Worm (Caenorhabditis elegans) whole organism, young adult: ENCODE measurements around the gene flp-18.

Source experiments
- Y79H2A.3 ChIP-seq: fragments of 200-800 bp; sonication (Bioruptor generic); conservative IDR thresholded peaks from 2 replicates; pipeline ENCODE4 v1.3.6; 2022; ENCODE audit warnings: missing genetic modification reagents, missing genetic modification characterization, missing compliant biosample characterization
- Y95B8A.8 ChIP-seq: fragments of 200-800 bp; sonication (Bioruptor generic); IDR thresholded peaks from 2 replicates; pipeline ENCODE4 v1.3.6; 2022; ENCODE audit warnings: missing genetic modification reagents, missing genetic modification characterization, missing compliant biosample characterization
- ama-1 ChIP-seq, 3 experiments: fragments of 150-350 bp in 1 of 3; sonication (generic microtip) in 2 of 3; optimal IDR thresholded peaks; 2 replicates each; lab custom pipeline; 2014 to 2018; ENCODE audit warnings: missing biosample characterization in 2 of 3, missing genetic modification characterization in 2 of 3, missing genetic modification reagents in 2 of 3
- aptf-3 ChIP-seq: fragments of 200-800 bp; sonication (Bioruptor generic); IDR thresholded peaks from 2 replicates; pipeline ENCODE4 v1.3.6; 2022; ENCODE audit warnings: missing genetic modification characterization, missing compliant biosample characterization
- ccch-3 ChIP-seq: fragments of 200-800 bp; sonication (Bioruptor generic); optimal IDR thresholded peaks from 2 replicates; lab custom pipeline; 2018; ENCODE audit warnings: mild to moderate bottlenecking, missing genetic modification characterization, missing compliant biosample characterization
- xnd-1 ChIP-seq: sonication (generic microtip); optimal IDR thresholded peaks from 2 replicates; lab custom pipeline; 2016; ENCODE audit warnings: missing genotype, missing genetic modification reagents, missing genetic modification characterization, missing compliant biosample characterization
- ztf-28 ChIP-seq: fragments of 200-800 bp; sonication (Bioruptor generic); IDR thresholded peaks from 2 replicates; pipeline ENCODE4 v1.3.6; 2022; ENCODE audit warnings: missing genetic modification reagents, missing genetic modification characterization, missing compliant biosample characterization

DNA sequence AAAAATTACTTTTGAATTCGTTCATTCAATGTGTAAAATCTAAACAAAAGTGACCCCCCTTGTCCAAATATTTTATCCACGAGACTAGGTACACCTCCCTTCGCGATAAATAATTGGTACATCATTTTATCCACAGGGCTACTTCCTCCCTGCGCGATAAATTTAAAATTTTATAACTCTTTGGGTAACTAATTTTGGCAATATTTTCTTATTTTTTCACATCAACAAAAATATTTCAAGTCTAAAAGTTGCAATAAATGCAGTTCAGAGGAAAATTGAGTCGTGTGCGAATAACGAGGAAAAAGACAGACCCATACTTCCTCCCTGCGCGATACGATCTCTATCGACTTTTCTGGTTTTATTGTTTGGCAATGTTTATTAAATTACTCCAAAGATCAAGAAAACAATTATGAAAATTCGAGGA, 21.4 kb downstream of the flp-18 start:
- 0 out of 2 replicates have a peak, but pooled peaks have one; percentile 55 for TF ChIP-seq Y95B8A.8 (GFP tag; lab: Robert Waterston, UW)
- TF ChIP-seq Y79H2A.3 (GFP tag; lab: Robert Waterston, UW) = no peak
- no peak for TF ChIP-seq ztf-28 (GFP tag; lab: Robert Waterston, UW)
- TF ChIP-seq ccch-3 (GFP tag; lab: Kevin White, UChicago) = peak; percentile 83
- TF ChIP-seq xnd-1 (tag; lab: Kevin White, UChicago) = no peak
- TF ChIP-seq aptf-3 (GFP tag; lab: Robert Waterston, UW) = no peak
- TF ChIP-seq ama-1 (optimal IDR thresholded peaks at IDR 0.05; lab: Kevin White, UChicago) = no peak
- TF ChIP-seq ama-1 (GFP tag; optimal IDR thresholded peaks at IDR 0.05; lab: Kevin White, UChicago) = peak in 1 of 2 experiments; percentile 41
